Worm (Caenorhabditis elegans) whole organism, young adult: ENCODE measurements around the gene W09G10.9.

Experiments
- C17E4.6 ChIP-seq: fragments of 200-800 bp; sonication (Bioruptor generic); IDR thresholded peaks from 2 replicates; pipeline ENCODE4 v1.3.6; 2022; ENCODE audit warnings: missing genetic modification reagents, missing genetic modification characterization, missing compliant biosample characterization
- D2030.7 ChIP-seq: fragments of 200-800 bp; sonication (Bioruptor generic); IDR thresholded peaks from 2 replicates; pipeline ENCODE4 v1.3.6; 2022; ENCODE audit warnings: missing genetic modification reagents, missing genetic modification characterization, missing compliant biosample characterization
- F33H1.4 ChIP-seq: fragments of 200-800 bp; sonication (Bioruptor generic); IDR thresholded peaks from 2 replicates; pipeline ENCODE4 v1.3.6; 2022; ENCODE audit warnings: missing genetic modification reagents, missing genetic modification characterization, missing compliant biosample characterization
- F55B11.4 ChIP-seq: sonication (generic microtip); optimal IDR thresholded peaks from 2 replicates; lab custom pipeline; 2016; ENCODE audit warnings: missing compliant biosample characterization, missing genetic modification characterization, borderline replicate concordance; ENCODE audit not compliant: insufficient read depth
- K12H6.12 ChIP-seq: fragments of 200-800 bp; sonication (Bioruptor generic); optimal IDR thresholded peaks from 2 replicates; lab custom pipeline; 2018; ENCODE audit warnings: mild to moderate bottlenecking, missing genetic modification characterization, missing compliant biosample characterization
- Y53G8AR.9 ChIP-seq: fragments of 200-800 bp; sonication (Bioruptor generic); conservative IDR thresholded peaks from 2 replicates; pipeline ENCODE4 v1.3.6; 2022; ENCODE audit warnings: missing genetic modification reagents, missing genetic modification characterization, missing compliant biosample characterization
- Y79H2A.3 ChIP-seq: fragments of 200-800 bp; sonication (Bioruptor generic); conservative IDR thresholded peaks from 2 replicates; pipeline ENCODE4 v1.3.6; 2022; ENCODE audit warnings: missing genetic modification reagents, missing genetic modification characterization, missing compliant biosample characterization
- ama-1 ChIP-seq, 3 experiments: fragments of 150-350 bp in 1 of 3; sonication (generic microtip) in 2 of 3; optimal IDR thresholded peaks; 2 replicates each; lab custom pipeline; 2014 to 2018; ENCODE audit warnings: missing biosample characterization in 2 of 3, missing genetic modification characterization in 2 of 3, missing genetic modification reagents in 2 of 3
- aptf-2 ChIP-seq: fragments of 200-800 bp; sonication (Bioruptor generic); conservative IDR thresholded peaks from 2 replicates; pipeline ENCODE4 v1.3.6; 2022; ENCODE audit warnings: missing genetic modification reagents, missing genetic modification characterization, missing compliant biosample characterization
- attf-6 ChIP-seq: fragments of 200-800 bp; sonication (Bioruptor generic); IDR thresholded peaks from 2 replicates; pipeline ENCODE4 v1.3.6; 2022; ENCODE audit warnings: missing genetic modification reagents, missing genetic modification characterization, missing compliant biosample characterization
- bed-1 ChIP-seq: fragments of 200-800 bp; sonication (Bioruptor generic); IDR thresholded peaks from 2 replicates; pipeline ENCODE4 v1.3.6; 2022; ENCODE audit warnings: missing genetic modification reagents, missing genetic modification characterization, missing compliant biosample characterization
- bed-2 ChIP-seq: fragments of 200-800 bp; sonication (Bioruptor generic); IDR thresholded peaks from 2 replicates; pipeline ENCODE4 v1.3.6; 2022; ENCODE audit warnings: missing genetic modification reagents, missing genetic modification characterization, missing compliant biosample characterization
- ceh-27 ChIP-seq: fragments of 200-800 bp; sonication (Bioruptor generic); optimal IDR thresholded peaks from 2 replicates; lab custom pipeline; 2018; ENCODE audit warnings: mild to moderate bottlenecking, missing genetic modification characterization, moderate library complexity, missing compliant biosample characterization
- ceh-91 ChIP-seq: fragments of 200-800 bp; sonication (Bioruptor generic); IDR thresholded peaks from 2 replicates; pipeline ENCODE4 v1.3.6; 2022; ENCODE audit warnings: missing genetic modification reagents, missing genetic modification characterization, missing compliant biosample characterization
- dox-1 ChIP-seq: fragments of 200-800 bp; sonication (Bioruptor generic); IDR thresholded peaks from 2 replicates; pipeline ENCODE4 v1.3.6; 2022; ENCODE audit warnings: missing genetic modification reagents, missing genetic modification characterization, missing compliant biosample characterization
- efl-1 ChIP-seq: fragments of 150-350 bp; optimal IDR thresholded peaks from 2 replicates; lab custom pipeline; 2014; ENCODE audit warnings: missing biosample characterization, missing genetic modification reagents, missing genetic modification characterization
- egrh-3 ChIP-seq: fragments of 200-800 bp; sonication (Bioruptor generic); IDR thresholded peaks from 2 replicates; pipeline ENCODE4 v1.3.6; 2022; ENCODE audit warnings: missing genetic modification reagents, missing genetic modification characterization, missing compliant biosample characterization
- hmg-1.2 ChIP-seq: fragments of 200-800 bp; sonication (Bioruptor generic); IDR thresholded peaks from 2 replicates; pipeline ENCODE4 v1.3.6; 2022; ENCODE audit warnings: missing genetic modification reagents, missing genetic modification characterization, missing compliant biosample characterization
- hsf-1 ChIP-seq: fragments of 200-800 bp; sonication (Bioruptor generic); IDR thresholded peaks from 2 replicates; pipeline ENCODE4 v1.3.6; 2022; ENCODE audit warnings: missing genetic modification reagents, missing genetic modification characterization, missing compliant biosample characterization
- lin-54 ChIP-seq: fragments of 200-800 bp; sonication (Bioruptor generic); optimal IDR thresholded peaks from 2 replicates; lab custom pipeline; 2018; ENCODE audit warnings: mild to moderate bottlenecking, missing genetic modification characterization, missing compliant biosample characterization
- lsl-1 ChIP-seq: fragments of 200-800 bp; sonication (Bioruptor generic); optimal IDR thresholded peaks from 2 replicates; lab custom pipeline; 2018; ENCODE audit warnings: mild to moderate bottlenecking, missing genetic modification characterization, moderate library complexity, missing compliant biosample characterization
- madf-3 ChIP-seq: fragments of 200-800 bp; sonication (Bioruptor generic); IDR thresholded peaks from 2 replicates; pipeline ENCODE4 v1.3.6; 2022; ENCODE audit warnings: missing genetic modification reagents, missing genetic modification characterization, missing compliant biosample characterization
- madf-6 ChIP-seq: fragments of 200-800 bp; sonication (Bioruptor generic); IDR thresholded peaks from 2 replicates; pipeline ENCODE4 v1.3.6; 2022; ENCODE audit warnings: missing genetic modification reagents, missing genetic modification characterization, missing compliant biosample characterization
- madf-8 ChIP-seq: fragments of 200-800 bp; sonication (Bioruptor generic); conservative IDR thresholded peaks from 2 replicates; pipeline ENCODE4 v1.3.6; 2022; ENCODE audit warnings: missing genetic modification reagents, missing genetic modification characterization, missing compliant biosample characterization
- mcd-1 ChIP-seq: fragments of 200-800 bp; sonication (Bioruptor generic); IDR thresholded peaks from 2 replicates; pipeline ENCODE4 v1.3.6; 2022; ENCODE audit warnings: missing genetic modification reagents, missing genetic modification characterization, missing compliant biosample characterization
- mel-28 ChIP-seq: sonication (generic microtip); optimal IDR thresholded peaks from 2 replicates; lab custom pipeline; 2016; ENCODE audit warnings: borderline replicate concordance, mild to moderate bottlenecking, missing genetic modification characterization, missing compliant biosample characterization
- nfya-2 ChIP-seq: fragments of 200-800 bp; sonication (Bioruptor generic); IDR thresholded peaks from 2 replicates; pipeline ENCODE4 v1.3.6; 2022; ENCODE audit warnings: missing genetic modification reagents, missing genetic modification characterization, missing compliant biosample characterization
- pha-4 ChIP-seq: fragments of 150-350 bp; sonication (generic microtip); optimal IDR thresholded peaks from 2 replicates; lab custom pipeline; 2014; ENCODE audit warnings: missing biosample characterization, missing genetic modification reagents, missing genetic modification characterization
- repo-1 ChIP-seq: sonication (generic microtip); optimal IDR thresholded peaks from 2 replicates; lab custom pipeline; 2017; ENCODE audit warnings: mild to moderate bottlenecking, missing genetic modification characterization, missing compliant biosample characterization
- snpc-1.3 ChIP-seq: sonication (generic microtip); optimal IDR thresholded peaks from 2 replicates; lab custom pipeline; 2017; ENCODE audit warnings: missing genetic modification characterization, mild to moderate bottlenecking, missing compliant biosample characterization, antibody characterized with exemption, moderate library complexity, missing genotype, missing genetic modification reagents; ENCODE audit not compliant: insufficient read depth
- snpc-3.4 ChIP-seq: sonication (generic microtip); optimal IDR thresholded peaks from 2 replicates; lab custom pipeline; 2017; ENCODE audit warnings: missing genetic modification characterization, mild to moderate bottlenecking, missing compliant biosample characterization, antibody characterized with exemption, moderate library complexity, missing genotype, missing genetic modification reagents
- snpc-4 ChIP-seq, 5 experiments: fragments of 150-350 bp in 1 of 5; sonication (generic microtip) in 4 of 5; optimal IDR thresholded peaks; 2 replicates each; lab custom pipeline; 2014 to 2018; ENCODE audit warnings: missing genetic modification characterization in 5 of 5, missing biosample characterization in 3 of 5, antibody characterized with exemption in 2 of 5, mild to moderate bottlenecking in 2 of 5, missing compliant biosample characterization in 2 of 5, missing genotype in 2 of 5, moderate library complexity in 2 of 5, missing genetic modification reagents in 1 of 5
- tbp1 ChIP-seq: fragments of 200-800 bp; sonication (Bioruptor generic); optimal IDR thresholded peaks from 2 replicates; lab custom pipeline; 2018; ENCODE audit warnings: mild to moderate bottlenecking, missing genetic modification characterization, missing compliant biosample characterization
- xnd-1 ChIP-seq: sonication (generic microtip); optimal IDR thresholded peaks from 2 replicates; lab custom pipeline; 2016; ENCODE audit warnings: missing genotype, missing genetic modification reagents, missing genetic modification characterization, missing compliant biosample characterization
- zfh-2 ChIP-seq: fragments of 200-800 bp; sonication (Bioruptor generic); conservative IDR thresholded peaks from 2 replicates; pipeline ENCODE4 v1.3.6; 2022; ENCODE audit warnings: missing genetic modification reagents, missing genetic modification characterization, missing compliant biosample characterization
- ztf-18 ChIP-seq: sonication (generic microtip); optimal IDR thresholded peaks from 2 replicates; lab custom pipeline; 2016; ENCODE audit warnings: missing genotype, mild to moderate bottlenecking, missing genetic modification characterization, missing compliant biosample characterization
- ztf-22 ChIP-seq: fragments of 200-800 bp; sonication (Bioruptor generic); optimal IDR thresholded peaks from 2 replicates; lab custom pipeline; 2018; ENCODE audit warnings: mild to moderate bottlenecking, missing genetic modification characterization, moderate library complexity, missing compliant biosample characterization

The W09G10.9 gene

DNA sequence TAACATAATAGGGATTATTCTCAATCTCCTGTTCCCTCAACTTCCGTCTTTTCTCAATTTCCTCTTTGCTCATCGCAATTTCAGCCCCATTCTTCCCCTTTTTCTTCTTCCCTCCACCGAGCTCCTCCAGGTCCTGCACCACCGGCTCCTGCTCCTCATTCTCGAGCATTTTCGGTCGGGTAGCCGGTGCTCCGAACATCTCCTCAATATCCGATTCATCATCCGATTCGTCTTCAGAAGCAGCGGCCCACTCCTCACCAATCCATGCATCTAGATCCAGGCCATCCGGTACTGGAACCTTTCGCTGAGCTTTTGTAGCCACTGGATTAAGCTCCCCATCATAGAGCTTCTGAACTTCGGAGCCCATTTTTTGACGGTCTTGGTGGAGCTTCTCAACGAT, 18.6 kb downstream of the W09G10.9 start (continued):
- no peak for TF ChIP-seq F55B11.4
- peak; percentile 42; the same call in 1 of the 2 replicates for TF ChIP-seq egrh-3 (GFP tag; lab: Robert Waterston, UW)
- no peak for TF ChIP-seq Y79H2A.3 (GFP tag; lab: Robert Waterston, UW)
- TF ChIP-seq ama-1 (optimal IDR thresholded peaks at IDR 0.05; lab: Kevin White, UChicago), result no peak
- no peak for TF ChIP-seq ama-1 (GFP tag; optimal IDR thresholded peaks at IDR 0.05; lab: Kevin White, UChicago)
- TF ChIP-seq, all 124 proteins: peak for 3

DNA sequence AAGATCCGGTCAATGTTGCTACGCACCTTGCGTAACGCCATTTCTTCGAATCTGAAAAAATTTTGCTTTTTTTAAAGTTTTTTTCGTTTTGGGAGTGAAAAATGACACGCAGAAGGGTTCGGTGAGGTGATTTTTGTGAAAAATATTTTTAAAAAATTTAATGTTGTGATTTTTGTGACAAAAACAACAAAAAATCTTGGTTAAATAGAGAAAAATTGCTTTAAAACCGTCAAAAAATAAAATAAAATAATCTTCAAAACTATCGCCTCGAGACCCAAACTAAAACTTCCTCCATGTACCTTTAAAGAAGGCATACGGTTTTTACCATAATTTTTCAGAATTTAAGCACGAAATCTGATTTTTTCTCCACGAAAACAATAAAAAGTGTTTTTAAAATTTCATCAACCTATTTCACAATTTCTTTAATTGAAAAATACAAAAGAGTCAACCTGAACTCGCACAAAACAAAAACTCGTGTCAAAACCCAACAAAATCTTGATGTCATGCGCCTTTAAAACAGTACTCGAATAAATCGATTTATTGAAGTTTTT, 24.9 kb downstream of the W09G10.9 start, which contains the start of gene apd-3:
Gene apd-3 (minus strand): TSS at position 51 of the 551 bp plus-strand sequence.
- TF ChIP-seq bed-1 (GFP tag; lab: Robert Waterston, UW), result no peak
- TF ChIP-seq efl-1 (GFP tag; lab: Kevin White, UChicago), result peak; percentile 27
- peak; percentile 4 for TF ChIP-seq lin-54 (GFP tag; lab: Kevin White, UChicago)
- peak; percentile 58 for TF ChIP-seq D2030.7 (GFP tag; lab: Robert Waterston, UW)
- TF ChIP-seq madf-6 (GFP tag; lab: Robert Waterston, UW), result peak; percentile 95
- TF ChIP-seq madf-8 (GFP tag; lab: Robert Waterston, UW), result peak; percentile 82
- 0 out of 2 replicates have a peak, but pooled peaks have one; percentile 38 for TF ChIP-seq ceh-91
- TF ChIP-seq K12H6.12 (tag; lab: Kevin White, UChicago), result no peak
- TF ChIP-seq F33H1.4, result peak; percentile 93
- no peak for TF ChIP-seq mel-28 (tag; lab: Kevin White, UChicago)
- TF ChIP-seq mcd-1, result peak; percentile 32; the same call in 1 of the 2 replicates
- peak; percentile 10 for TF ChIP-seq snpc-3.4 (tag; lab: Kevin White, UChicago)
- TF ChIP-seq xnd-1, result peak; percentile 97
- TF ChIP-seq ztf-18 (tag; lab: Kevin White, UChicago), result no peak
- peak; percentile 19 for TF ChIP-seq snpc-1.3 (tag; lab: Kevin White, UChicago)
- TF ChIP-seq attf-6 (GFP tag; lab: Robert Waterston, UW), result no peak
- TF ChIP-seq hsf-1 (GFP tag; lab: Robert Waterston, UW), result no peak
- peak; percentile 98 for TF ChIP-seq lsl-1 (GFP tag; lab: Kevin White, UChicago)
- TF ChIP-seq Y79H2A.3 (GFP tag; lab: Robert Waterston, UW), result no peak

ce11 chrII:3547282-3547681, 25.7 kb downstream of the W09G10.9 start:
- peak; percentile 74; the same call in 1 of the 2 replicates for TF ChIP-seq hmg-1.2
- no peak for TF ChIP-seq Y53G8AR.9 (GFP tag; lab: Robert Waterston, UW)
- TF ChIP-seq zfh-2 (GFP tag; lab: Robert Waterston, UW), result peak; percentile 84
- no peak for TF ChIP-seq C17E4.6 (GFP tag; lab: Robert Waterston, UW)
- TF ChIP-seq pha-4, result no peak
- TF ChIP-seq efl-1 (GFP tag; lab: Kevin White, UChicago), result no peak
- no peak for TF ChIP-seq madf-3 (GFP tag; lab: Robert Waterston, UW)
- TF ChIP-seq snpc-4 (GFP tag; optimal IDR thresholded peaks at IDR 0.05; lab: Kevin White, UChicago), result no peak
- no peak for TF ChIP-seq snpc-4 (tag; optimal IDR thresholded peaks at IDR 0.05; lab: Kevin White, UChicago)
- TF ChIP-seq repo-1, result no peak
- TF ChIP-seq tbp1, result no peak
- peak; percentile 54 for TF ChIP-seq mcd-1
- no peak for TF ChIP-seq nfya-2 (GFP tag; lab: Robert Waterston, UW)
- no peak for TF ChIP-seq K12H6.12 (tag; lab: Kevin White, UChicago)
- TF ChIP-seq egrh-3 (GFP tag; lab: Robert Waterston, UW), result 0 out of 2 replicates have a peak, but pooled peaks have one; percentile 18
- TF ChIP-seq aptf-2 (GFP tag; lab: Robert Waterston, UW), result no peak
- no peak for TF ChIP-seq ztf-22 (GFP tag; lab: Kevin White, UChicago)
- no peak for TF ChIP-seq xnd-1
- peak; percentile 37 for TF ChIP-seq ceh-27 (GFP tag; lab: Kevin White, UChicago)
- TF ChIP-seq dox-1, result no peak
- TF ChIP-seq bed-2, result no peak
- TF ChIP-seq, all 124 proteins: peak for 5
